Fruit fly (Drosophila melanogaster) whole organism, embryonic: ENCODE data around the gene heph.

Experiments
- CG10366 ChIP-seq: fragments of 200-800 bp; sonication (Bioruptor generic); IDR thresholded peaks from 2 replicates; pipeline ENCODE4 v1.3.6; 2022; ENCODE audit warnings: missing biosample characterization, missing genetic modification characterization
- CG9876 ChIP-seq: fragments of 200-800 bp; sonication (Bioruptor generic); optimal IDR thresholded peaks from 2 replicates; lab custom pipeline; 2016; ENCODE audit warnings: missing biosample characterization, missing genetic modification characterization
- Eip74EF ChIP-seq, 2 experiments: fragments of 200-800 bp in 1 of 2; fragments of >200 bp in 1 of 2; sonication (Bioruptor generic) in 1 of 2; optimal IDR thresholded peaks; 2 replicates each; lab custom pipeline; 2017 to 2019; ENCODE audit warnings: missing biosample characterization in 2 of 2, missing genetic modification characterization in 2 of 2, mild to moderate bottlenecking in 1 of 2, moderate library complexity in 1 of 2
- Fer2 ChIP-seq: fragments of 200-800 bp; sonication (Bioruptor generic); optimal IDR thresholded peaks from 2 replicates; lab custom pipeline; 2018; ENCODE audit warnings: missing biosample characterization, mild to moderate bottlenecking, missing genetic modification characterization, moderate library complexity
- cg ChIP-seq: fragments of 200-800 bp; sonication (Bioruptor generic); optimal IDR thresholded peaks from 3 replicates; lab custom pipeline; 2019; ENCODE audit warnings: missing biosample characterization, mild to moderate bottlenecking, missing genetic modification characterization, moderate library complexity
- da ChIP-seq: fragments of 200-800 bp; sonication (Bioruptor generic); optimal IDR thresholded peaks from 2 replicates; lab custom pipeline; 2016; ENCODE audit warnings: missing biosample characterization, missing genetic modification characterization
- jing ChIP-seq: fragments of 200-800 bp; sonication (Bioruptor generic); optimal IDR thresholded peaks from 2 replicates; lab custom pipeline; 2018; ENCODE audit warnings: missing biosample characterization, mild to moderate bottlenecking, missing genetic modification characterization
- nerfin-2 ChIP-seq: fragments of 200-800 bp; sonication (Bioruptor generic); IDR thresholded peaks from 2 replicates; pipeline ENCODE4 v1.3.6; 2022; ENCODE audit warnings: missing biosample characterization, missing genetic modification characterization; ENCODE audit not compliant: partially characterized antibody
- otp ChIP-seq: fragments of 200-800 bp; sonication (Bioruptor generic); IDR thresholded peaks from 3 replicates; pipeline ENCODE4, ENCODE4 v1.3.6; 2022; ENCODE audit warnings: missing biosample characterization, missing genetic modification characterization
- prd ChIP-seq, 3 experiments: fragments of >200 bp in 2 of 3; fragments of 200-800 bp in 1 of 3; sonication (Bioruptor generic) in 1 of 3; optimal IDR thresholded peaks in 2 of 3; IDR thresholded peaks in 1 of 3; 2 replicates in 2 of 3; 3 replicates in 1 of 3; pipeline versions ENCODE4 v1.3.6 to Lab custom; 2017 to 2022; ENCODE audit warnings: missing biosample characterization in 1 of 3, missing genetic modification characterization in 1 of 3
- ttk ChIP-seq: fragments of 200-800 bp; sonication (Bioruptor generic); IDR thresholded peaks from 2 replicates; pipeline ENCODE4 v2.1.2; 2022; ENCODE audit warnings: missing biosample characterization, missing genetic modification characterization

dm6 chr3R:32050685-32051084 is 35.4 kb upstream of the heph start:
- TF ChIP-seq CG9876 (no peak), CG10366 (GFP tag; lab: Robert Waterston, UW) (no peak), nerfin-2 (GFP tag; lab: Robert Waterston, UW) (no peak), Eip74EF (GFP tag; optimal IDR thresholded peaks at IDR 0.05; lab: Kevin White, UChicago) (no peak), jing (no peak), ttk (GFP tag; lab: Robert Waterston, UW) (no peak), cg (GFP tag; lab: Kevin White, UChicago) (no peak), otp (GFP tag; lab: Robert Waterston, UW) (no peak), da (GFP tag; lab: Kevin White, UChicago) (no peak), Fer2 (tag; lab: Kevin White, UChicago) (no peak), prd (optimal IDR thresholded peaks at IDR 0.05; lab: Kevin White, UChicago) (no peak), prd (GFP tag; IDR thresholded peaks at IDR 0.05; lab: Robert Waterston, UW) (no peak)
